Fruit fly (Drosophila melanogaster) whole organism, pupa: ENCODE measurements around the gene CG42869.

Experiments
- CG15710 ChIP-seq: fragments of 200-800 bp; sonication (Bioruptor generic); optimal IDR thresholded peaks from 2 replicates; lab custom pipeline; 2018; ENCODE audit warnings: missing biosample characterization, mild to moderate bottlenecking, missing genetic modification characterization, moderate library complexity
- CG32121 ChIP-seq: fragments of 200-800 bp; sonication (Bioruptor generic); IDR thresholded peaks from 2 replicates; pipeline ENCODE4 v1.3.6; 2022; ENCODE audit warnings: missing biosample characterization, missing genetic modification characterization
- CG34367 ChIP-seq: fragments of 200-800 bp; sonication (Bioruptor generic); optimal IDR thresholded peaks from 2 replicates; lab custom pipeline; 2018; ENCODE audit warnings: missing biosample characterization, mild to moderate bottlenecking, missing genetic modification characterization
- CG8301 ChIP-seq: fragments of 200-800 bp; sonication (Bioruptor generic); optimal IDR thresholded peaks from 2 replicates; lab custom pipeline; 2018; ENCODE audit warnings: missing biosample characterization, mild to moderate bottlenecking, missing genetic modification characterization
- D1 ChIP-seq: fragments of 200-800 bp; sonication (Bioruptor generic); optimal IDR thresholded peaks from 2 replicates; lab custom pipeline; 2018; ENCODE audit warnings: missing biosample characterization, mild to moderate bottlenecking, missing genetic modification characterization, moderate library complexity
- EcR ChIP-seq: fragments of 200-800 bp; sonication (Bioruptor generic); optimal IDR thresholded peaks from 3 replicates; lab custom pipeline; 2019; ENCODE audit warnings: missing biosample characterization, missing genetic modification characterization, mild to moderate bottlenecking, moderate library complexity, missing genetic modification reagents
- Snoo ChIP-seq: fragments of 200-800 bp; sonication (Bioruptor generic); optimal IDR thresholded peaks from 3 replicates; lab custom pipeline; 2017; ENCODE audit warnings: missing biosample characterization, mild to moderate bottlenecking, missing genetic modification characterization, inconsistent platforms

DNA sequence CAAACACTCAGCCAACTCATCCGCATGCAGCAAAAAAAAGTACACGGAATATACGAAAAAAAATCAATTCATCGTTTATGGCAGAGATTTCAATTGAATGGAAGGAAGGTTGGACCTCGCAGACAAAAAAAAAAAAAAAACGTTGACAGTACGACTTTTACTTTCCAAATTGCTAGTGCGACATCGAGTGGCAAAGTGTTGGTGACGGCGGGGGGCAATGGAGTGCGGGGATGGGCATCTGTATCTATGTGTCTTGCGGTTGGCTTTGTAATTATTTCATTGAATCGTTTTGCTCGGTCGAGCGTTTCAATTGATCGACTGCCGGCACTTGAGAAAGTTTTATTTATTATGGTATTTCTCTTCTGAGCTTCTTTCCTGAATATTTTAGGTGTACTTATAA lies 35.1 kb downstream of the CG42869 start:
- TF ChIP-seq CG32121 (GFP tag; lab: Robert Waterston, UW) (no peak), EcR (no peak), D1 (no peak), CG15710 (tag; lab: Kevin White, UChicago) (no peak), Snoo (tag; lab: Kevin White, UChicago) (no peak), CG34367 (no peak), CG8301 (tag; lab: Kevin White, UChicago) (no peak)
